Worm (Caenorhabditis elegans) whole organism, young adult: Measurements from ENCODE around the gene attf-4.

Experiments
- attf-6 ChIP-seq: fragments of 200-800 bp; sonication (Bioruptor generic); IDR thresholded peaks from 2 replicates; pipeline ENCODE4 v1.3.6; 2022; ENCODE audit warnings: missing genetic modification reagents, missing genetic modification characterization, missing compliant biosample characterization
- hrde-1 ChIP-seq: sonication (generic microtip); optimal IDR thresholded peaks from 2 replicates; lab custom pipeline; 2016; ENCODE audit warnings: missing genetic modification characterization, mild to moderate bottlenecking, missing compliant biosample characterization, moderate library complexity, missing genotype, missing genetic modification reagents, borderline replicate concordance
- lir-1 ChIP-seq: fragments of 200-800 bp; sonication (Bioruptor generic); conservative IDR thresholded peaks from 2 replicates; pipeline ENCODE4 v1.3.6; 2022; ENCODE audit warnings: missing genetic modification reagents, missing genetic modification characterization, missing compliant biosample characterization
- nfya-2 ChIP-seq: fragments of 200-800 bp; sonication (Bioruptor generic); IDR thresholded peaks from 2 replicates; pipeline ENCODE4 v1.3.6; 2022; ENCODE audit warnings: missing genetic modification reagents, missing genetic modification characterization, missing compliant biosample characterization
- pbrm-1 ChIP-seq: fragments of 200-800 bp; sonication (Bioruptor generic); IDR thresholded peaks from 2 replicates; pipeline ENCODE4 v1.3.6; 2022; ENCODE audit warnings: missing genetic modification reagents, missing genetic modification characterization, missing compliant biosample characterization
- sdz-38 ChIP-seq: sonication (generic microtip); optimal IDR thresholded peaks from 2 replicates; lab custom pipeline; 2016; ENCODE audit warnings: missing genotype, missing genetic modification characterization, missing compliant biosample characterization
- sea-2 ChIP-seq: fragments of 200-800 bp; sonication (Bioruptor generic); IDR thresholded peaks from 2 replicates; pipeline ENCODE4 v1.3.6; 2022; ENCODE audit warnings: missing genetic modification characterization, missing compliant biosample characterization
- unc-62 ChIP-seq: fragments of 150-350 bp; optimal IDR thresholded peaks from 2 replicates; lab custom pipeline; 2014; ENCODE audit warnings: missing biosample characterization, missing genetic modification reagents, missing genetic modification characterization

DNA sequence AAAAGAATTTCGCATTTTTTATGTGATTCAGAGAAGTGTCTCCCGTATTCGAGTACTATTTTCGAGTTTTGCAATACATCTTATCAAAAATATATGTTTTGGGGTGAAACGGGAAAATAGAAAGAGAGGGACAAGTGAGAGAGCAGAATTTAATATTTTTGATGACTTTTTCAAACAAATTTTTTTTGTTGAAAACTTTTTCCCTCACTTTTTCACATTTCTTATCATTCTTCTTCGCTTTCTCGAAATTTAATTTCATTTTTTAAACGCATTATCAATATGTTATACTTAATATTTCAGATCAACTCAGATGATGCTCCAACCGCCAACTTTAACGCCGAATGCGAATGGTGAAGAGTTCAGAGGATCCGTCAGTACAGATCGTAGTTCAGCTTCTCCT lies at the start of gene attf-4:
- no peak for TF ChIP-seq nfya-2 (GFP tag; lab: Robert Waterston, UW)
- TF ChIP-seq sea-2 = no peak
- TF ChIP-seq sdz-38 (tag; lab: Kevin White, UChicago) = no peak
- no peak for TF ChIP-seq lir-1 (GFP tag; lab: Robert Waterston, UW)
- TF ChIP-seq pbrm-1 (GFP tag; lab: Robert Waterston, UW) = no peak
- TF ChIP-seq attf-6 (GFP tag; lab: Robert Waterston, UW) = no peak
- TF ChIP-seq unc-62 (GFP tag; lab: Kevin White, UChicago) = no peak
- TF ChIP-seq hrde-1 (tag; lab: Kevin White, UChicago) = no peak
